Worm (Caenorhabditis elegans): Measurements from ENCODE around the gene F21D12.3.

F21D12.3 gene

DNA sequence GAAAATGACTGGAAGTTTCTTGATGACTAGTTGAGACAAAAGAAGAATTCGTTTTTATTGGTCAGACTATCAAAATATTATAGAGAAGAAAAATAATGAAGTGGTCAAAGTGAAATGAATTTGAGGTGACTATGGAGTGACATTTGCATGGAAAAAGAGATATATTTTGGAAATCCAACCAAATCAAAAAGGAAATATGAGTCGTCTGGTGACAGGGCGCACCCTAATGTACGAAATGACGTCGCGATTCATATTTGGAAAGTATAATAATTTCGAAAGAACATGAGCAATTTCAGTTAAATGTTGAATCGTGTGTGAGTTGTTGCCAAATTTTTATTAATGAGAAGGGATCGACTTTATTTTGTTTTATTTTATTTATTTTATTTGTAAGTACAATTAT lies 6.4 kb downstream of the F21D12.3 start, which contains the start of gene F21D12.2:
F21D12.2 (plus strand) TSS at position 301 of the 400 bp plus-strand sequence.
- TF ChIP-seq tra-4 (tag; optimal IDR thresholded peaks at IDR 0.05) (no peak), ceh-36 (tag; optimal IDR thresholded peaks at IDR 0.05) (no peak), tbx-11 (GFP tag; IDR thresholded peaks at IDR 0.05) (no peak), tbx-37 (GFP tag; conservative IDR thresholded peaks at IDR 0.05) (no peak), sea-1 (GFP tag; conservative IDR thresholded peaks at IDR 0.05) (no peak), ets-7 (tag; optimal IDR thresholded peaks at IDR 0.05) (no peak), hmbx-1 (tag; optimal IDR thresholded peaks at IDR 0.05) (no peak)

DNA sequence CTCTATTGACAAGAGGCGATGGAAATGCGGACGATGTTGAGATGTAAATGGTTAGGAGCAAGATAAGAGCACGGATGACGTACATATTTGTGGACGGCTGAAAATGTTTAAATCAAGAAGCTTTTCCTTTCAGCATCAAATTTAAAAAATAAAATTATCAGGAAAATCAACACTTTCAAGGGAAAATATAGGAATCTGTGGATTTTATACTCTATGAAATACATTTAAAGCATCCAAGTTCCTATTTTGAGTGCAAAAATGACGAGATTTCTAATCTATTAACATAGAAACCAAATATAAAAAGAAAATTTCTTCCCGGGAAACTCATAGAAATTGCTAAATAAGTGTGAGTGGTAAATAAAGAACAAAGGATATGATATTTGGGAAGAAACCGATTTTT lies 9.7 kb downstream of the F21D12.3 start, which contains the start of gene F45E12.6:
F45E12.6 (minus strand) TSS at position 101 of the 400 bp plus-strand sequence.
- TF ChIP-seq aly-1 (tag; optimal IDR thresholded peaks at IDR 0.05) (no peak), pes-1 (GFP tag; IDR thresholded peaks at IDR 0.05) (no peak), ceh-36 (tag; optimal IDR thresholded peaks at IDR 0.05) (no peak), ceh-13 (GFP tag; optimal IDR thresholded peaks at IDR 0.05) (no peak), tbx-37 (GFP tag; conservative IDR thresholded peaks at IDR 0.05) (no peak), tbx-11 (GFP tag; IDR thresholded peaks at IDR 0.05) (no peak), hnd-1 (tag; optimal IDR thresholded peaks at IDR 0.05) (no peak), ama-1 (optimal IDR thresholded peaks at IDR 0.05) (no peak), hmbx-1 (tag; optimal IDR thresholded peaks at IDR 0.05) (no peak), hmg-4 (GFP tag; optimal IDR thresholded peaks at IDR 0.05) (no peak), B0310.2 (tag; optimal IDR thresholded peaks at IDR 0.05) (no peak), tra-4 (tag; optimal IDR thresholded peaks at IDR 0.05) (no peak), flt-1 (GFP tag; IDR thresholded peaks at IDR 0.05) (no peak)

DNA sequence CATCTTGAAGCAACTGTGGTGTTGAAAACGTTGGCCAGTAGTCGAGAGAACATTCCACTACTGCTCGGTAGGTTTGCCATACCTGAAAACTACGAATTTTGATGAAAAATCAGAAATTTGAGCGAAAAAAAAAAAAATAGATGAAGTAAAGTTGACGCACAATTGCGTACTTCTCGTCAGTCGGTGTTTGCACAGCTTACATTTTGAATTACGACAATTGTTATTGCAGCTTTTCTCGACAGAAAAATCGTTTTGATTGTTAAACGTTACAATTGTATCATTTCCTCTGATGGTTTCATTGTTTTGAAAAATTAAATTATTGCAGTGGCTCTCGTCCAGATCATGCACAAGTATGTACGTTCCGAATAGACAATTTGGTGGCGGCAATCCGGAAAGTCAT lies 13.8 kb downstream of the F21D12.3 start, which contains the start of the genes F45E12.5 and cnep-1:
F45E12.5 (minus strand) TSS at position 93 of the 400 bp plus-strand sequence.
cnep-1 (plus strand) TSS at position 326 of the 400 bp plus-strand sequence.
- TF ChIP-seq flt-1 (GFP tag; IDR thresholded peaks at IDR 0.05), result no peak

DNA sequence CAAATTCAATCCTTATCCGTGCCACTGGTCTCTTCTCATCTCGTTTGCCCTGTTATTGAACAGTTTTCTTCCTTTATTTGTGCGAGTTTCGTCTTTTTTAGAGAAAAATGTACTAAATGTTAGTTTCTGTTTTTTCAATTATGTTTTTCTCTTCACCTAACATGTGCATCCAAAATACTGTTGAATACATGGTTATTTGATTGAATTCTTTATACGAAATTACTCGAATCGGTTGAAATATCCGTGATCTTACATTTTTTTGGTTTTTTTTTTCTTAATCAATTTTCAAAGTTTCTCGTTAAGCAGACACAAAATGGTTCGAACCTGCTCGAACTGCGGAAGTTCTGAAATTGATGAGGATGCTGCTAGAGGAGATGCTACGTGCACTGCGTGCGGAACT lies 18.3 kb downstream of the F21D12.3 start, which contains the start of gene brf-1:
brf-1 (plus strand) TSS at position 301 of the 400 bp plus-strand sequence.
- TF ChIP-seq pes-1 (GFP tag; IDR thresholded peaks at IDR 0.05) (no peak), aly-1 (tag; optimal IDR thresholded peaks at IDR 0.05) (no peak), hmbx-1 (tag; optimal IDR thresholded peaks at IDR 0.05) (no peak), flt-1 (GFP tag; IDR thresholded peaks at IDR 0.05) (no peak), ceh-13 (GFP tag; optimal IDR thresholded peaks at IDR 0.05) (no peak), B0310.2 (tag; optimal IDR thresholded peaks at IDR 0.05) (no peak), sea-1 (GFP tag; conservative IDR thresholded peaks at IDR 0.05) (no peak), tra-4 (tag; optimal IDR thresholded peaks at IDR 0.05) (no peak), ama-1 (optimal IDR thresholded peaks at IDR 0.05) (no peak), scrt-1 (GFP tag; IDR thresholded peaks at IDR 0.05) (no peak), tbx-37 (GFP tag; conservative IDR thresholded peaks at IDR 0.05) (no peak), ceh-36 (tag; optimal IDR thresholded peaks at IDR 0.05) (no peak), F13C5.2 (tag; optimal IDR thresholded peaks at IDR 0.05) (no peak), hnd-1 (tag; optimal IDR thresholded peaks at IDR 0.05) (no peak), tbx-11 (GFP tag; IDR thresholded peaks at IDR 0.05) (no peak), hmg-4 (GFP tag; optimal IDR thresholded peaks at IDR 0.05) (no peak), ets-7 (tag; optimal IDR thresholded peaks at IDR 0.05) (no peak)

- no peak for TF ChIP-seq scrt-1 (GFP tag; IDR thresholded peaks at IDR 0.05)
- no peak for TF ChIP-seq aly-1 (tag; optimal IDR thresholded peaks at IDR 0.05)
- no peak for TF ChIP-seq hmbx-1 (tag; optimal IDR thresholded peaks at IDR 0.05)
- no peak for TF ChIP-seq hmg-4 (GFP tag; optimal IDR thresholded peaks at IDR 0.05)
- no peak for TF ChIP-seq hnd-1 (tag; optimal IDR thresholded peaks at IDR 0.05)
Observed at ce11 chrII:7301670-7302151, 22.1 kb downstream of the F21D12.3 start, which contains the start of gene cul-4. TSS of gene cul-4 (plus strand) at chrII:7302101.

ce11 chrII:7299042-7299441 lies 24.8 kb downstream of the F21D12.3 start, which contains the start of gene C30G12.1:
TSS of gene C30G12.1 (plus strand) at chrII:7299342.
- TF ChIP-seq hmg-4 (GFP tag; optimal IDR thresholded peaks at IDR 0.05), result no peak

DNA sequence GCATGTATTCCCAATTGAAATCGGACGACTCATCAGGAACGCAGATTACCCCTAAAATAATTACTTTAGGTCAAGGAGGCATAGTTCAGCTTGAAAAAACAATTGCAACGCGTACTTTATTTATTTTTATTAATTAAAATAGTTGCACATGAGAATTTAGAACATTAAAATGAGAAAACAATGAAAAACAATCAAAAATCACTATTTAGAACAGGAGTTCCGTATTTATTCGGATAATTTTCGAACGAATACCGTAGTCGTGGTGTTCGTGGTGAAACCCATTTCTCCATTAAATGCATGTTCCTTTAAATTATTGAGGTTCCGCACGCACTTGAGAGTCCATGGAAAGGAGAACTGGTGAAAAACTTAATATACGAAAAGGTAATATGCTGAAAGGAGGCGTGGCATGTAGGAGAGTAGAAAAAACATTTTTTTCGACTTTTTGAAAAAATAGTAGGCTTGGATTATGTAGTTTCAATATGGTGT lies 25.6 kb downstream of the F21D12.3 start, which contains the start of gene puf-8:
puf-8 (minus strand) TSS at position 51 of the 486 bp plus-strand sequence.
- TF ChIP-seq ama-1 (optimal IDR thresholded peaks at IDR 0.05) (no peak), B0310.2 (tag; optimal IDR thresholded peaks at IDR 0.05) (no peak), hmg-4 (GFP tag; optimal IDR thresholded peaks at IDR 0.05) (no peak), hmbx-1 (tag; optimal IDR thresholded peaks at IDR 0.05) (no peak)

DNA sequence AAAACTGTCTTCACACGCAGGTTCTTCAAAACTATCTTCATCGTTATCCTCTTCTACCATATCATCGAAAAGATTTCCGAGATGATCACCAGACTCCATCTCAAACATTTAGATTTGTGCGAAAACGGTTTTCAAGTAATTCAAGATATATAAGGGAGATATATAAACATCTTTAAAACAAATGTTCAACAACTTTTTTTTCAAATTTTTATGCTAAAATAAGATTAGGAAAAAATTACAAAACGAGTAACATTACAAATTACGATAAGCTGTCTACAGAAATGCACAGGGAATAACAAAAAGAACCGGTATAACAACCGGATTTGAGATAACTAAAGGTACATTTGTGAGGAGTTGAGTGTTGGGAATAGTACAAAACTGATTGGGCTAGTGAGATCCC lies 27.9 kb downstream of the F21D12.3 start, which contains the start of gene C30G12.6:
C30G12.6 (minus strand) TSS at position 101 of the 400 bp plus-strand sequence.
- TF ChIP-seq tbx-11 (GFP tag; IDR thresholded peaks at IDR 0.05) (no peak), flt-1 (GFP tag; IDR thresholded peaks at IDR 0.05) (no peak), aly-1 (tag; optimal IDR thresholded peaks at IDR 0.05) (no peak)

- TF ChIP-seq F13C5.2 (tag; optimal IDR thresholded peaks at IDR 0.05) (no peak), B0310.2 (tag; optimal IDR thresholded peaks at IDR 0.05) (no peak), sea-1 (GFP tag; conservative IDR thresholded peaks at IDR 0.05) (no peak), ceh-13 (GFP tag; optimal IDR thresholded peaks at IDR 0.05) (no peak), hmg-4 (GFP tag; optimal IDR thresholded peaks at IDR 0.05) (no peak), ets-7 (tag; optimal IDR thresholded peaks at IDR 0.05) (no peak), tbx-11 (GFP tag; IDR thresholded peaks at IDR 0.05) (no peak), aly-1 (tag; optimal IDR thresholded peaks at IDR 0.05) (no peak), pes-1 (GFP tag; IDR thresholded peaks at IDR 0.05) (no peak), tra-4 (tag; optimal IDR thresholded peaks at IDR 0.05) (no peak), hnd-1 (tag; optimal IDR thresholded peaks at IDR 0.05) (no peak), ama-1 (optimal IDR thresholded peaks at IDR 0.05) (no peak), tbx-37 (GFP tag; conservative IDR thresholded peaks at IDR 0.05) (no peak), hmbx-1 (tag; optimal IDR thresholded peaks at IDR 0.05) (no peak), scrt-1 (GFP tag; IDR thresholded peaks at IDR 0.05) (no peak), flt-1 (GFP tag; IDR thresholded peaks at IDR 0.05) (no peak), ceh-36 (tag; optimal IDR thresholded peaks at IDR 0.05) (no peak)
Observed at ce11 chrII:7289923-7290476, 33.8 kb downstream of the F21D12.3 start, which contains the start of gene C30G12.2. TSS of gene C30G12.2 (plus strand) at chrII:7290426.

All from whole organism, early embryonic.